Fruit fly (Drosophila melanogaster): ENCODE data around the gene Jwa.

Jwa gene

dm6 chr2L:18688646-18689296 is 16.7 kb downstream of the Jwa start, which contains the start of gene msl-1 (continued):
- 0 out of 3 replicates have a peak, but pooled peaks have one; percentile 28 for TF ChIP-seq otp (GFP tag; IDR thresholded peaks at IDR 0.05)
- no peak for TF ChIP-seq ham (GFP tag; IDR thresholded peaks at IDR 0.05)
- TF ChIP-seq sr (GFP tag; IDR thresholded peaks at IDR 0.05), result no peak
- TF ChIP-seq scrt (GFP tag; optimal IDR thresholded peaks at IDR 0.05), result no peak
- TF ChIP-seq Rx (GFP tag; IDR thresholded peaks at IDR 0.05), result no peak
- TF ChIP-seq Poxn (GFP tag; IDR thresholded peaks at IDR 0.05), result peak; percentile 27; the same call in 1 of the 2 replicates
- TF ChIP-seq E2f2 (GFP tag; IDR thresholded peaks at IDR 0.05), result peak; percentile 44; the same call in 1 of the 2 replicates
- TF ChIP-seq ac (GFP tag; optimal IDR thresholded peaks at IDR 0.05), result no peak
- no peak for TF ChIP-seq CG6683 (GFP tag; optimal IDR thresholded peaks at IDR 0.05)
- peak; percentile 88 for TF ChIP-seq trem (tag; optimal IDR thresholded peaks at IDR 0.05)
- TF ChIP-seq CG17359 (tag; optimal IDR thresholded peaks at IDR 0.05), result no peak
- peak; percentile 10; the same call in 1 of the 2 replicates for TF ChIP-seq Xrp1 (GFP tag; IDR thresholded peaks at IDR 0.05)
- TF ChIP-seq Hand (GFP tag; optimal IDR thresholded peaks at IDR 0.05), result no peak
- no peak for TF ChIP-seq tap (tag; optimal IDR thresholded peaks at IDR 0.05)
- TF ChIP-seq CG17829 (tag; optimal IDR thresholded peaks at IDR 0.05), result peak; percentile 25
- no peak for TF ChIP-seq CG16779 (GFP tag; IDR thresholded peaks at IDR 0.05)
- no peak for TF ChIP-seq ro (GFP tag; IDR thresholded peaks at IDR 0.05)
- TF ChIP-seq sim (GFP tag; IDR thresholded peaks at IDR 0.05), result no peak
- no peak for TF ChIP-seq gce (GFP tag; IDR thresholded peaks at IDR 0.05)
- TF ChIP-seq CG12104 (GFP tag; optimal IDR thresholded peaks at IDR 0.05), result no peak
- peak; percentile 51; the same call in 1 of the 2 replicates for TF ChIP-seq ttk (GFP tag; IDR thresholded peaks at IDR 0.05)
- TF ChIP-seq ara (GFP tag; IDR thresholded peaks at IDR 0.05), result no peak
- peak; percentile 44; the same call in 1 of the 2 replicates for TF ChIP-seq onecut (GFP tag; IDR thresholded peaks at IDR 0.05)
- peak; percentile 15 for TF ChIP-seq shn (GFP tag; optimal IDR thresholded peaks at IDR 0.05)
- TF ChIP-seq Gug (GFP tag; IDR thresholded peaks at IDR 0.05), result peak; percentile 75; the same call in 1 of the 4 replicates
- TF ChIP-seq dati (GFP tag; IDR thresholded peaks at IDR 0.05), result no peak
- TF ChIP-seq esg (GFP tag; conservative IDR thresholded peaks at IDR 0.05), result no peak
- no peak for TF ChIP-seq CG6854 (GFP tag; optimal IDR thresholded peaks at IDR 0.05)
- peak in 1 of 2 experiments; percentile 28 for TF ChIP-seq crp (GFP tag; optimal IDR thresholded peaks at IDR 0.05)
- TF ChIP-seq BEAF-32 (GFP tag; optimal IDR thresholded peaks at IDR 0.05), result peak; percentile 90
- 0 out of 3 replicates have a peak, but pooled peaks have one; percentile 18 for TF ChIP-seq ase (GFP tag; IDR thresholded peaks at IDR 0.05)
- no peak for TF ChIP-seq Hr78 (GFP tag; optimal IDR thresholded peaks at IDR 0.05)
- TF ChIP-seq prd (optimal IDR thresholded peaks at IDR 0.05), result no peak
- TF ChIP-seq prd (GFP tag; IDR thresholded peaks at IDR 0.05), result peak; percentile 61
- peak; percentile 89 for TF ChIP-seq sna (GFP tag; IDR thresholded peaks at IDR 0.05; ENCODE audit: partially characterized antibody)
- no peak for TF ChIP-seq ems (GFP tag; optimal IDR thresholded peaks at IDR 0.05)
- TF ChIP-seq CG13624 (GFP tag; optimal IDR thresholded peaks at IDR 0.05), result peak; percentile 30
- TF ChIP-seq wek (GFP tag; optimal IDR thresholded peaks at IDR 0.05), result no peak
- TF ChIP-seq grau (tag; optimal IDR thresholded peaks at IDR 0.05), result no peak
- no peak for TF ChIP-seq CG4730 (GFP tag; IDR thresholded peaks at IDR 0.05)
- peak; percentile 69 for TF ChIP-seq wdn (GFP tag; IDR thresholded peaks at IDR 0.05)
- TF ChIP-seq CG10979 (tag; optimal IDR thresholded peaks at IDR 0.05), result no peak
- no peak for TF ChIP-seq CG4360 (GFP tag; IDR thresholded peaks at IDR 0.05)
- no peak for TF ChIP-seq nerfin-1 (tag; optimal IDR thresholded peaks at IDR 0.05)
- TF ChIP-seq CG9609 (GFP tag; optimal IDR thresholded peaks at IDR 0.05), result peak; percentile 20
- TF ChIP-seq Antp (GFP tag; optimal IDR thresholded peaks at IDR 0.05), result peak; percentile 47
- peak; percentile 78 for TF ChIP-seq CG3995 (GFP tag; optimal IDR thresholded peaks at IDR 0.05)
- TF ChIP-seq CG42726 (GFP tag; IDR thresholded peaks at IDR 0.05; ENCODE audit: partially characterized antibody), result peak; percentile 99
- TF ChIP-seq gsb (GFP tag; IDR thresholded peaks at IDR 0.05), result no peak
- TF ChIP-seq dm (GFP tag; optimal IDR thresholded peaks at IDR 0.05), result peak; percentile 55
- TF ChIP-seq croc (GFP tag; conservative IDR thresholded peaks at IDR 0.05), result no peak

All from whole organism, embryonic.